Worm (Caenorhabditis elegans): ENCODE data around the gene mec-14.

Gene mec-14

DNA sequence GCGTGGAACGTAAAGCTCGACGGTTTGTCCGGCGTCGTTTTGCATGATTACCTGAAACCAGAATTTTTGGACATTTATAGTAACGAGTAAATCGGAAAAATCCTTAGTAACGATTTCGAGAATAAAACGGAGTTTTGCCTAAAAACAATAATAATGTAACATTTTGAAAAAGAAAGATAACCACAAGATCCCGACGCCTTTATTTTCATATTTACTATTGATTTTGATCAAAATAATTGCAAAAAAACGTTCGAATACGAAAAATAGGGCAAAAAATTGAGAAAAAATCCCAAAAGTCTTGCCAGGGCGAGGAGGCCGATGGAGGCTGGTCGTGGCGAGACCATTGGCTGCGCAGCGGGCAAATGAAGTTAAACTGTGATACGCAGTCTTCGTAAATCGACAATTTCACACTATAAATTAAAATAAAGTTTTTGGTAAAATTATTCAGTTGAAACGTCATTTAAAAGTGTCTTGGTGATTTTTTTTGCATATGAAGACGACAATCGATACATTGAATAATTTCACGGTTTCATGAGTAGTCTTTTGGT is 3.1 kb downstream of the mec-14 start, which contains the start of gene rps-21 (continued):
- TF ChIP-seq zfp-2 (tag; optimal IDR thresholded peaks at IDR 0.05) (peak; percentile 94), zfp-3 (GFP tag; conservative IDR thresholded peaks at IDR 0.05) (no peak), ceh-28 (tag; optimal IDR thresholded peaks at IDR 0.05) (no peak), spr-3 (GFP tag; optimal IDR thresholded peaks at IDR 0.05) (no peak), spr-1 (tag; optimal IDR thresholded peaks at IDR 0.05) (no peak), lin-1 (GFP tag; IDR thresholded peaks at IDR 0.05) (no peak), zag-1 (tag; optimal IDR thresholded peaks at IDR 0.05) (no peak), dve-1 (tag; optimal IDR thresholded peaks at IDR 0.05; ENCODE audit: insufficient read depth) (peak; percentile 82), nhr-76 (tag; optimal IDR thresholded peaks at IDR 0.05) (no peak), lsy-2 (tag; optimal IDR thresholded peaks at IDR 0.05) (peak; percentile 9 to 92), ceh-32 (tag; optimal IDR thresholded peaks at IDR 0.05; ENCODE audit: poor library complexity) (no peak)

DNA sequence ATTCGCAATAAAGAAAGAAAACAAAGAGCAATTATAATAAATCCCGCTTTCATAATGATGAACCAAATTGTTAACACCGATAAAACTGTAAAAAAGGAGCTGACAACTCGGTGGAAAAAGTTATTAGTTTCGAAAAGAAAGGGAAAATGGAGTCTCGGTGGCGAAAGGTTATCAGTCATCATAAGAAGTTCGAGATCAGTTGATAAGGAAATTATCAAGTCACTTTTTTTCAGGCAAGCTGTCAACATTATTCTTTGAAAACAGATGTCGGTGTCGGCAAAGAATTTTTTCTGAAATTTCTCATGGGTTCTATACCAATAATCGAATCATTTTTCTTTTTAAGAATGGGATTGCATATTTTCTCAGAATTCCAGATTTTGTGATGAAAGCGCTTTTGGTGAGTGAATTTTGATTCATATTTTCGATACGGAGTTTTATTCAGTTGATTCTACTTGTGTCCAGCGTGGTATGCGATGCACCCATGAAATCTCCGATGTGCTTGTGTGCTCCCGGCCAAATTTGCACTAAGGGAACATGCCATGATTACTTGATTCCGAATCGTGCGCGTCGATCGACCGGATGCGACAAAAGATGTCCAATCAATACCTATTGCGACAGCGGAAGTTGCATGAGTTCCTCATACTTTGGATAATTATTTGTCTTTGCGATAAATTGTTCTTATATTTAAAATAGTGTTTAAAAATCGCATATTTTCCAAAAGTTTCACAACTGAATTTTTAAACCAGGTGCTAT is 4.3 kb downstream of the mec-14 start, which contains the start of the genes F37C12.21 and F37C12.10:
Gene F37C12.21 (plus strand): TSS at position 58 of the 753 bp plus-strand sequence.
Gene F37C12.10 (minus strand): TSS at position 85 of the 753 bp plus-strand sequence.
- TF ChIP-seq lsy-2 (tag; optimal IDR thresholded peaks at IDR 0.05) (peak in 1 of 2 experiments; percentile 23), nhr-28 (tag; optimal IDR thresholded peaks at IDR 0.05) (peak; percentile 62), aly-2 (tag; optimal IDR thresholded peaks at IDR 0.05) (no peak), mes-2 (tag; optimal IDR thresholded peaks at IDR 0.05; ENCODE audit: poor library complexity, severe bottlenecking) (peak; percentile 42), ZK546.5 (tag; optimal IDR thresholded peaks at IDR 0.05) (no peak), zip-11 (GFP tag; IDR thresholded peaks at IDR 0.05) (no peak), daf-16 (GFP tag; optimal IDR thresholded peaks at IDR 0.05) (no peak), daf-16 (tag; optimal IDR thresholded peaks at IDR 0.05) (peak; percentile 81), hlh-30 (tag; optimal IDR thresholded peaks at IDR 0.05; ENCODE audit: insufficient read depth) (peak; percentile 13), dmd-6 (GFP tag; IDR thresholded peaks at IDR 0.05) (peak; percentile 43), Y105C5A.15 (GFP tag; IDR thresholded peaks at IDR 0.05) (no peak), ceh-32 (tag; optimal IDR thresholded peaks at IDR 0.05; ENCODE audit: poor library complexity) (no peak), ceh-20 (GFP tag; IDR thresholded peaks at IDR 0.05) (no peak), lin-38 (GFP tag; IDR thresholded peaks at IDR 0.05) (peak; percentile 41), D1046.2 (GFP tag; IDR thresholded peaks at IDR 0.05) (no peak), F49E8.2 (tag; optimal IDR thresholded peaks at IDR 0.05; ENCODE audit: borderline replicate concordance) (no peak), nhr-41 (GFP tag; IDR thresholded peaks at IDR 0.05) (peak; percentile 57; the same call in 1 of the 2 replicates), nhr-102 (tag; optimal IDR thresholded peaks at IDR 0.05) (peak; percentile 7), mdt-29 (GFP tag; IDR thresholded peaks at IDR 0.05) (no peak), hlh-11 (tag; optimal IDR thresholded peaks at IDR 0.05) (peak; percentile 67), ama-1 (optimal IDR thresholded peaks at IDR 0.05) (no peak), saeg-2 (GFP tag; IDR thresholded peaks at IDR 0.05) (no peak), pqm-1 (tag; optimal IDR thresholded peaks at IDR 0.05) (peak; percentile 43), nhr-77 (tag; optimal IDR thresholded peaks at IDR 0.05) (peak; percentile 27), F26F4.8 (GFP tag; conservative IDR thresholded peaks at IDR 0.05) (no peak), mdl-1 (tag; optimal IDR thresholded peaks at IDR 0.05) (no peak), skn-1 (tag; optimal IDR thresholded peaks at IDR 0.05) (no peak), nhr-10 (tag; optimal IDR thresholded peaks at IDR 0.05) (no peak), unc-130 (GFP tag; optimal IDR thresholded peaks at IDR 0.05) (no peak), dve-1 (tag; optimal IDR thresholded peaks at IDR 0.05; ENCODE audit: insufficient read depth) (peak; percentile 50), daf-19 (GFP tag; conservative IDR thresholded peaks at IDR 0.05) (no peak)

Measured in whole organism, L4 larva.